Worm (Caenorhabditis elegans) whole organism, midembryonic: Measurements from ENCODE around the gene F36G3.2.

Experiments
- flt-1 ChIP-seq: fragments of 200-800 bp; sonication (Bioruptor generic); IDR thresholded peaks from 2 replicates; pipeline ENCODE4 v1.3.6; 2022; ENCODE audit warnings: missing genetic modification characterization, missing compliant biosample characterization
- tab-1 ChIP-seq: fragments of 200-800 bp; sonication (Bioruptor generic); IDR thresholded peaks from 2 replicates; pipeline ENCODE4 v1.3.6; 2022; ENCODE audit warnings: missing genetic modification characterization, missing compliant biosample characterization
- ztf-23 ChIP-seq: fragments of 200-800 bp; sonication (Bioruptor generic); IDR thresholded peaks from 2 replicates; pipeline ENCODE4 v1.3.6; 2022; ENCODE audit warnings: missing genetic modification reagents, missing genetic modification characterization, missing compliant biosample characterization
- ztf-29 ChIP-seq: fragments of 200-800 bp; sonication (Bioruptor generic); IDR thresholded peaks from 2 replicates; pipeline ENCODE4 v1.3.6; 2022; ENCODE audit warnings: missing genetic modification reagents, missing genetic modification characterization, missing compliant biosample characterization

ce11 chrX:9763903-9764302 is 30.2 kb downstream of the F36G3.2 start:
- no peak for TF ChIP-seq flt-1 (GFP tag; lab: Robert Waterston, UW)
- TF ChIP-seq tab-1 (GFP tag; lab: Robert Waterston, UW) = no peak
- TF ChIP-seq ztf-29 (GFP tag; lab: Robert Waterston, UW) = no peak
- no peak for TF ChIP-seq ztf-23
